Worm (Caenorhabditis elegans) whole organism, L4 larva: ENCODE data around the gene Y54G2A.48.

Source experiments
- F10B5.3 ChIP-seq: sonication (generic microtip); optimal IDR thresholded peaks from 2 replicates; lab custom pipeline; 2016; ENCODE audit warnings: mild to moderate bottlenecking, missing genetic modification characterization, missing compliant biosample characterization
- F37D6.2 ChIP-seq: sonication (generic microtip); optimal IDR thresholded peaks from 2 replicates; lab custom pipeline; 2016; ENCODE audit warnings: mild to moderate bottlenecking, missing genetic modification characterization, missing compliant biosample characterization
- Y105C5A.15 ChIP-seq: fragments of 200-800 bp; sonication (Bioruptor generic); IDR thresholded peaks from 2 replicates; pipeline ENCODE4 v1.3.6; 2022; ENCODE audit warnings: missing genetic modification characterization, missing compliant biosample characterization
- Y48G9A.11 ChIP-seq: fragments of 200-800 bp; sonication (Bioruptor generic); IDR thresholded peaks from 2 replicates; pipeline ENCODE4 v1.3.6; 2022; ENCODE audit warnings: missing genetic modification reagents, missing genetic modification characterization, missing compliant biosample characterization
- Y5F2A.4 ChIP-seq: fragments of 200-800 bp; sonication (Bioruptor generic); optimal IDR thresholded peaks from 2 replicates; lab custom pipeline; 2018; ENCODE audit warnings: mild to moderate bottlenecking, missing genetic modification characterization, missing compliant biosample characterization
- aly-2 ChIP-seq: sonication (generic microtip); optimal IDR thresholded peaks from 2 replicates; lab custom pipeline; 2018; ENCODE audit warnings: missing biosample characterization, missing genetic modification characterization
- arid-1 ChIP-seq: fragments of 200-800 bp; sonication (Bioruptor generic); conservative IDR thresholded peaks from 2 replicates; pipeline ENCODE4 v1.3.6; 2022; ENCODE audit warnings: missing genetic modification reagents, missing genetic modification characterization, missing compliant biosample characterization
- ceh-20 ChIP-seq: fragments of 200-800 bp; sonication (Bioruptor generic); IDR thresholded peaks from 2 replicates; pipeline ENCODE4 v1.3.6; 2022; ENCODE audit warnings: missing genetic modification reagents, missing genetic modification characterization, missing compliant biosample characterization
- ceh-32 ChIP-seq: sonication (generic microtip); optimal IDR thresholded peaks from 2 replicates; lab custom pipeline; 2016; ENCODE audit warnings: mild to moderate bottlenecking, missing genetic modification characterization, missing compliant biosample characterization; ENCODE audit not compliant: poor library complexity
- ceh-44 ChIP-seq: fragments of 200-800 bp; sonication (Bioruptor generic); IDR thresholded peaks from 2 replicates; pipeline ENCODE4 v1.3.6; 2022; ENCODE audit warnings: missing genetic modification reagents, missing genetic modification characterization, missing compliant biosample characterization
- ceh-62 ChIP-seq: sonication (generic microtip); optimal IDR thresholded peaks from 2 replicates; lab custom pipeline; 2017; ENCODE audit warnings: missing biosample characterization, missing genetic modification characterization
- cey-2 ChIP-seq: sonication (generic microtip); optimal IDR thresholded peaks from 3 replicates; lab custom pipeline; 2017; ENCODE audit warnings: missing genetic modification characterization, mild to moderate bottlenecking, missing compliant biosample characterization, antibody characterized with exemption, borderline replicate concordance; ENCODE audit not compliant: insufficient read depth
- ctbp-1 ChIP-seq: fragments of 200-800 bp; sonication (Bioruptor generic); IDR thresholded peaks from 2 replicates; pipeline ENCODE4 v1.3.6; 2022; ENCODE audit warnings: missing genetic modification reagents, missing genetic modification characterization, missing compliant biosample characterization
- daf-16 ChIP-seq, 3 experiments: sonication (generic microtip); optimal IDR thresholded peaks; 2 replicates each; lab custom pipeline; 2016 to 2017; ENCODE audit warnings: missing genetic modification characterization in 3 of 3, missing genetic modification reagents in 3 of 3, mild to moderate bottlenecking in 2 of 3, missing compliant biosample characterization in 2 of 3, missing biosample characterization in 1 of 3, moderate library complexity in 1 of 3
- daf-8 ChIP-seq: fragments of 200-800 bp; sonication (Bioruptor generic); IDR thresholded peaks from 2 replicates; pipeline ENCODE4 v1.3.6; 2022; ENCODE audit warnings: missing genetic modification characterization, missing compliant biosample characterization
- dmd-9 ChIP-seq: fragments of 200-800 bp; sonication (Bioruptor generic); IDR thresholded peaks from 2 replicates; pipeline ENCODE4 v1.3.6; 2022; ENCODE audit warnings: missing genetic modification reagents, missing genetic modification characterization, missing compliant biosample characterization
- dpl-1 ChIP-seq: fragments of 150-350 bp; optimal IDR thresholded peaks from 2 replicates; lab custom pipeline; 2014; ENCODE audit warnings: missing biosample characterization, missing genetic modification reagents, missing genetic modification characterization
- dve-1 ChIP-seq: sonication (generic microtip); optimal IDR thresholded peaks from 2 replicates; lab custom pipeline; 2017; ENCODE audit warnings: antibody characterized with exemption, mild to moderate bottlenecking, missing genetic modification characterization, missing compliant biosample characterization; ENCODE audit not compliant: insufficient read depth
- egl-43 ChIP-seq: fragments of 200-800 bp; sonication (Bioruptor generic); IDR thresholded peaks from 2 replicates; pipeline ENCODE4 v1.3.6; 2022; ENCODE audit warnings: missing genetic modification reagents, missing genetic modification characterization, missing compliant biosample characterization
- gei-8 ChIP-seq: fragments of 200-800 bp; sonication (Bioruptor generic); optimal IDR thresholded peaks from 2 replicates; lab custom pipeline; 2018; ENCODE audit warnings: mild to moderate bottlenecking, missing genetic modification characterization, missing compliant biosample characterization
- hif-1 ChIP-seq, 2 experiments: sonication (generic microtip); optimal IDR thresholded peaks; 2 replicates each; lab custom pipeline; 2016 to 2017; ENCODE audit warnings: missing compliant biosample characterization in 2 of 2, missing genetic modification characterization in 2 of 2, missing genetic modification reagents in 2 of 2, missing genotype in 2 of 2, mild to moderate bottlenecking in 1 of 2
- hlh-11 ChIP-seq: fragments of 200-800 bp; sonication (Bioruptor generic); optimal IDR thresholded peaks from 2 replicates; lab custom pipeline; 2018; ENCODE audit warnings: mild to moderate bottlenecking, missing genetic modification characterization, missing compliant biosample characterization
- hlh-30 ChIP-seq: sonication (generic microtip); optimal IDR thresholded peaks from 2 replicates; lab custom pipeline; 2017; ENCODE audit warnings: antibody characterized with exemption, mild to moderate bottlenecking, missing genetic modification characterization, missing compliant biosample characterization; ENCODE audit not compliant: insufficient read depth
- hmg-1.1 ChIP-seq: fragments of 200-800 bp; sonication (Bioruptor generic); IDR thresholded peaks from 2 replicates; pipeline ENCODE4 v1.3.6; 2022; ENCODE audit warnings: missing genetic modification reagents, missing genetic modification characterization, missing compliant biosample characterization
- lim-7 ChIP-seq: fragments of 200-800 bp; sonication (Bioruptor generic); IDR thresholded peaks from 2 replicates; pipeline ENCODE4 v1.3.6; 2022; ENCODE audit warnings: missing genetic modification characterization, missing compliant biosample characterization
- lin-1 ChIP-seq: fragments of 200-800 bp; sonication (Bioruptor generic); IDR thresholded peaks from 2 replicates; pipeline ENCODE4 v1.3.6; 2022; ENCODE audit warnings: missing genetic modification reagents, missing genetic modification characterization, missing compliant biosample characterization
- lin-13 ChIP-seq: fragments of 150-350 bp; optimal IDR thresholded peaks from 2 replicates; lab custom pipeline; 2014; ENCODE audit warnings: missing biosample characterization, missing genetic modification reagents, missing genetic modification characterization
- lin-29 ChIP-seq: fragments of 200-800 bp; sonication (Bioruptor generic); IDR thresholded peaks from 2 replicates; pipeline ENCODE4 v1.3.6; 2022; ENCODE audit warnings: missing genetic modification reagents, missing genetic modification characterization, missing compliant biosample characterization
- lin-38 ChIP-seq: fragments of 200-800 bp; sonication (Bioruptor generic); IDR thresholded peaks from 2 replicates; pipeline ENCODE4 v1.3.6; 2022; ENCODE audit warnings: missing genetic modification reagents, missing genetic modification characterization, missing compliant biosample characterization
- lir-3 ChIP-seq: sonication (generic microtip); optimal IDR thresholded peaks from 2 replicates; lab custom pipeline; 2016; ENCODE audit warnings: mild to moderate bottlenecking, missing genetic modification characterization, missing compliant biosample characterization
- madf-5 ChIP-seq, 2 experiments: fragments of 200-800 bp; sonication (Bioruptor generic); IDR thresholded peaks; 2 replicates each; pipeline ENCODE4 v1.3.6; 2022; ENCODE audit warnings: missing compliant biosample characterization in 2 of 2, missing genetic modification characterization in 2 of 2
- mep-1 ChIP-seq: fragments of 150-350 bp; sonication (generic microtip); optimal IDR thresholded peaks from 3 replicates; lab custom pipeline; 2014; ENCODE audit warnings: missing biosample characterization, missing genetic modification characterization
- nhr-102 ChIP-seq: sonication (generic microtip); optimal IDR thresholded peaks from 2 replicates; lab custom pipeline; 2016; ENCODE audit warnings: mild to moderate bottlenecking, missing genetic modification characterization, moderate library complexity, missing compliant biosample characterization
- nhr-41 ChIP-seq: fragments of 200-800 bp; sonication (Bioruptor generic); IDR thresholded peaks from 2 replicates; pipeline ENCODE4 v1.3.6; 2022; ENCODE audit warnings: missing genetic modification reagents, missing genetic modification characterization, missing compliant biosample characterization
- nhr-48 ChIP-seq: sonication (generic microtip); optimal IDR thresholded peaks from 2 replicates; lab custom pipeline; 2016; ENCODE audit warnings: mild to moderate bottlenecking, missing genetic modification characterization, missing compliant biosample characterization
- nhr-6 ChIP-seq: fragments of 150-350 bp; optimal IDR thresholded peaks from 2 replicates; lab custom pipeline; 2014; ENCODE audit warnings: missing biosample characterization, missing genetic modification characterization
- nhr-76 ChIP-seq: fragments of 150-350 bp; optimal IDR thresholded peaks from 2 replicates; lab custom pipeline; 2014; ENCODE audit warnings: missing biosample characterization, missing genetic modification characterization
- nhr-77 ChIP-seq: fragments of 150-350 bp; optimal IDR thresholded peaks from 2 replicates; lab custom pipeline; 2014; ENCODE audit warnings: missing biosample characterization, missing genetic modification characterization
- php-3 ChIP-seq: fragments of 200-800 bp; sonication (Bioruptor generic); IDR thresholded peaks from 2 replicates; pipeline ENCODE4 v1.3.6; 2022; ENCODE audit warnings: missing genetic modification reagents, missing genetic modification characterization, missing compliant biosample characterization
- pqm-1 ChIP-seq: sonication (generic microtip); optimal IDR thresholded peaks from 2 replicates; lab custom pipeline; 2017; ENCODE audit warnings: missing biosample characterization, missing genetic modification characterization
- sdz-12 ChIP-seq: fragments of 200-800 bp; sonication (Bioruptor generic); optimal IDR thresholded peaks from 2 replicates; lab custom pipeline; 2018; ENCODE audit warnings: mild to moderate bottlenecking, missing genetic modification characterization, missing compliant biosample characterization
- set-16 ChIP-seq: fragments of 200-800 bp; sonication (Bioruptor generic); IDR thresholded peaks from 2 replicates; pipeline ENCODE4 v1.3.6; 2022; ENCODE audit warnings: missing genetic modification reagents, missing genetic modification characterization, missing compliant biosample characterization
- snpc-1.2 ChIP-seq: fragments of 200-800 bp; sonication (Bioruptor generic); IDR thresholded peaks from 2 replicates; pipeline ENCODE4 v1.3.6; 2022; ENCODE audit warnings: missing genetic modification reagents, missing genetic modification characterization, missing compliant biosample characterization
- spr-1 ChIP-seq: sonication (generic microtip); optimal IDR thresholded peaks from 2 replicates; lab custom pipeline; 2016; ENCODE audit warnings: mild to moderate bottlenecking, missing genetic modification characterization, missing compliant biosample characterization
- unc-62 ChIP-seq, 3 experiments: fragments of 150-350 bp in 1 of 3; sonication (generic microtip); optimal IDR thresholded peaks in 2 of 3; peaks in 1 of 3; 1 replicate in 1 of 3; 2 replicates in 2 of 3; lab custom pipeline; 2014 to 2017; ENCODE audit warnings: missing biosample characterization in 3 of 3, missing genetic modification characterization in 3 of 3, missing genetic modification reagents in 3 of 3, missing genotype in 1 of 3
- vab-7 ChIP-seq: fragments of 200-800 bp; sonication (Bioruptor generic); IDR thresholded peaks from 2 replicates; pipeline ENCODE4 v1.3.6; 2022; ENCODE audit warnings: missing genetic modification reagents, missing genetic modification characterization, missing compliant biosample characterization
- zfp-3 ChIP-seq: fragments of 200-800 bp; sonication (Bioruptor generic); conservative IDR thresholded peaks from 2 replicates; pipeline ENCODE4 v1.3.6; 2022; ENCODE audit warnings: missing genetic modification reagents, missing genetic modification characterization, missing compliant biosample characterization
- zip-11 ChIP-seq: fragments of 200-800 bp; sonication (Bioruptor generic); IDR thresholded peaks from 2 replicates; pipeline ENCODE4 v1.3.6; 2022; ENCODE audit warnings: missing genetic modification characterization, missing compliant biosample characterization
- ztf-11 ChIP-seq: fragments of 150-350 bp; optimal IDR thresholded peaks from 2 replicates; lab custom pipeline; 2014; ENCODE audit warnings: missing biosample characterization, missing genetic modification characterization

Gene Y54G2A.48

ce11 chrIV:2855056-2855752 is 22.7 kb upstream of the Y54G2A.48 start:
- TF ChIP-seq ceh-32 (tag; lab: Kevin White, UChicago) (no peak), sdz-12 (GFP tag; lab: Kevin White, UChicago) (no peak), lim-7 (GFP tag; lab: Robert Waterston, UW) (no peak), Y105C5A.15 (GFP tag; lab: Robert Waterston, UW) (no peak), cey-2 (tag; lab: Kevin White, UChicago) (no peak), ctbp-1 (no peak), spr-1 (no peak), Y5F2A.4 (GFP tag; lab: Kevin White, UChicago) (no peak), ceh-44 (GFP tag; lab: Robert Waterston, UW) (no peak), lir-3 (no peak), mep-1 (tag; lab: Kevin White, UChicago) (peak; percentile 13), zip-11 (no peak), nhr-48 (peak; percentile 60), F37D6.2 (tag; lab: Kevin White, UChicago) (no peak), vab-7 (GFP tag; lab: Robert Waterston, UW) (no peak), hlh-11 (tag; lab: Kevin White, UChicago) (peak; percentile 77), dve-1 (peak; percentile 81), set-16 (GFP tag; lab: Robert Waterston, UW) (peak; percentile 84), ztf-11 (tag; lab: Kevin White, UChicago) (no peak), nhr-76 (tag; lab: Kevin White, UChicago) (no peak), lin-29 (GFP tag; lab: Robert Waterston, UW) (no peak), arid-1 (no peak), aly-2 (no peak), madf-5 (GFP tag; IDR thresholded peaks at IDR 0.05; lab: Robert Waterston, UW) (no peak), nhr-41 (no peak), hmg-1.1 (GFP tag; lab: Robert Waterston, UW) (no peak), php-3 (GFP tag; lab: Robert Waterston, UW) (peak; percentile 100), egl-43 (GFP tag; lab: Robert Waterston, UW) (0 out of 2 replicates have a peak, but pooled peaks have one; percentile 8), zfp-3 (GFP tag; lab: Robert Waterston, UW) (no peak), snpc-1.2 (no peak), unc-62 (GFP tag; optimal IDR thresholded peaks at IDR 0.05 in 1 of 2; lab: Kevin White, UChicago) (no peak), unc-62 (tag; optimal IDR thresholded peaks at IDR 0.05; lab: Kevin White, UChicago) (no peak), lin-1 (no peak), nhr-6 (tag; lab: Kevin White, UChicago) (no peak), hif-1 (tag; optimal IDR thresholded peaks at IDR 0.05; lab: Kevin White, UChicago) (no peak), pqm-1 (peak; percentile 85), ceh-62 (tag; lab: Kevin White, UChicago) (no peak), nhr-102 (tag; lab: Kevin White, UChicago) (peak; percentile 46), daf-16 (GFP tag; optimal IDR thresholded peaks at IDR 0.05; lab: Kevin White, UChicago) (peak in 1 of 2 experiments; percentile 39), daf-16 (tag; optimal IDR thresholded peaks at IDR 0.05; lab: Kevin White, UChicago) (peak; percentile 94), gei-8 (GFP tag; lab: Kevin White, UChicago) (no peak), lin-13 (GFP tag; lab: Kevin White, UChicago) (no peak), dmd-9 (GFP tag; lab: Robert Waterston, UW) (no peak), lin-38 (GFP tag; lab: Robert Waterston, UW) (no peak), Y48G9A.11 (GFP tag; lab: Robert Waterston, UW) (no peak), dpl-1 (no peak), hlh-30 (tag; lab: Kevin White, UChicago) (peak; percentile 41), ceh-20 (peak; percentile 84), F10B5.3 (no peak), nhr-77 (peak; percentile 32), daf-8 (GFP tag; lab: Robert Waterston, UW) (no peak)
